Fruit fly (Drosophila melanogaster) whole organism, wandering third instar larva: Measurements from ENCODE around the gene trol.

Experiments used
- Abd-B ChIP-seq: fragments of >200 bp; optimal IDR thresholded peaks from 2 replicates; lab custom pipeline; 2017; ENCODE audit warnings: missing biosample characterization, missing genetic modification characterization
- CG32264 ChIP-seq: fragments of 200-800 bp; sonication (Bioruptor generic); optimal IDR thresholded peaks from 2 replicates; lab custom pipeline; 2016; ENCODE audit warnings: missing biosample characterization, missing genetic modification characterization
- CG9705 ChIP-seq: fragments of 200-800 bp; sonication (Bioruptor generic); optimal IDR thresholded peaks from 2 replicates; lab custom pipeline; 2018; ENCODE audit warnings: missing biosample characterization, mild to moderate bottlenecking, missing genetic modification characterization
- CrebA ChIP-seq: fragments of 200-800 bp; sonication (Bioruptor generic); optimal IDR thresholded peaks from 2 replicates; lab custom pipeline; 2016; ENCODE audit warnings: missing biosample characterization, mild to moderate bottlenecking, missing genetic modification characterization, borderline replicate concordance
- Dfd ChIP-seq: fragments of >200 bp; optimal IDR thresholded peaks from 2 replicates; lab custom pipeline; 2017; ENCODE audit warnings: missing biosample characterization, missing genetic modification characterization
- Dif ChIP-seq: fragments of 200-275, 200-300 bp; sonication (Bioruptor generic); optimal IDR thresholded peaks from 2 replicates; lab custom pipeline; 2018; ENCODE audit warnings: missing biosample characterization, missing genetic modification characterization; ENCODE audit not compliant: partially characterized antibody
- GATAd ChIP-seq: sonication (Bioruptor generic); optimal IDR thresholded peaks from 2 replicates; lab custom pipeline; 2016; ENCODE audit warnings: missing biosample characterization, missing genetic modification characterization
- HLH106 ChIP-seq: fragments of 200-800 bp; optimal IDR thresholded peaks from 3 replicates; lab custom pipeline; 2019; ENCODE audit warnings: missing biosample characterization, mild to moderate bottlenecking, missing genetic modification characterization, moderate library complexity
- Hnf4 ChIP-seq: fragments of 200-800 bp; sonication (Bioruptor generic); optimal IDR thresholded peaks from 2 replicates; lab custom pipeline; 2016; ENCODE audit warnings: missing biosample characterization, mild to moderate bottlenecking, missing genetic modification characterization
- Hr78 ChIP-seq: fragments of >200 bp; optimal IDR thresholded peaks from 2 replicates; lab custom pipeline; 2017; ENCODE audit warnings: missing biosample characterization, missing genetic modification characterization
- Hr83 ChIP-seq: fragments of 200-300 bp; sonication (Bioruptor generic); optimal IDR thresholded peaks from 2 replicates; lab custom pipeline; 2016; ENCODE audit warnings: missing biosample characterization, mild to moderate bottlenecking, missing genetic modification characterization, moderate library complexity; ENCODE audit not compliant: poor library complexity, severe bottlenecking
- Jra ChIP-seq: sonication (Bioruptor generic); optimal IDR thresholded peaks from 2 replicates; lab custom pipeline; 2016; ENCODE audit warnings: missing biosample characterization, missing genetic modification characterization
- Mio ChIP-seq: sonication (Bioruptor generic); optimal IDR thresholded peaks from 2 replicates; lab custom pipeline; 2016; ENCODE audit warnings: missing biosample characterization, missing genetic modification characterization
- Myc ChIP-seq: fragments of >200 bp; optimal IDR thresholded peaks from 2 replicates; lab custom pipeline; 2017
- N ChIP-seq: fragments of >200 bp; optimal IDR thresholded peaks from 2 replicates; lab custom pipeline; 2018; ENCODE audit warnings: missing biosample characterization, missing external identifiers, missing genetic modification characterization
- OdsH ChIP-seq: fragments of 200-800 bp; sonication (Bioruptor generic); optimal IDR thresholded peaks from 2 replicates; lab custom pipeline; 2016; ENCODE audit warnings: missing biosample characterization, mild to moderate bottlenecking, missing genetic modification characterization
- Rel ChIP-seq, 2 experiments: fragments of 200-800 bp; sonication (Bioruptor generic) in 1 of 2; optimal IDR thresholded peaks; 2 replicates in 1 of 2; 3 replicates in 1 of 2; lab custom pipeline; 2016 to 2019; ENCODE audit warnings: mild to moderate bottlenecking in 2 of 2, missing biosample characterization in 2 of 2, missing genetic modification characterization in 2 of 2, moderate library complexity in 1 of 2
- Sp1 ChIP-seq: fragments of 200-800 bp; sonication (Bioruptor generic); optimal IDR thresholded peaks from 3 replicates; lab custom pipeline; 2019; ENCODE audit warnings: missing biosample characterization, mild to moderate bottlenecking, missing genetic modification characterization, moderate library complexity
- Vsx2 ChIP-seq: fragments of 200-300, 225-300 bp; sonication (Bioruptor generic); optimal IDR thresholded peaks from 2 replicates; lab custom pipeline; 2018; ENCODE audit warnings: missing biosample characterization, missing genetic modification characterization; ENCODE audit not compliant: partially characterized antibody
- br ChIP-seq: fragments of 200-800 bp; sonication (Bioruptor generic); optimal IDR thresholded peaks from 2 replicates; lab custom pipeline; 2016; ENCODE audit warnings: missing biosample characterization, missing genetic modification characterization
- brk ChIP-seq: fragments of 200-800 bp; sonication (Bioruptor generic); optimal IDR thresholded peaks from 2 replicates; lab custom pipeline; 2016; ENCODE audit warnings: missing biosample characterization, mild to moderate bottlenecking, missing genetic modification characterization
- dl ChIP-seq, 2 experiments: fragments of 175-275, 200-275 bp in 1 of 2; fragments of 200-275 bp in 1 of 2; sonication (Bioruptor generic); optimal IDR thresholded peaks; lab custom pipeline; 2018; ENCODE audit warnings: mild to moderate bottlenecking in 2 of 2, missing biosample characterization in 2 of 2, missing genetic modification characterization in 2 of 2, moderate library complexity in 2 of 2; ENCODE audit not compliant: partially characterized antibody in 2 of 2, insufficient read depth in 1 of 2
- dmrt93B ChIP-seq: fragments of 200-800 bp; sonication (Bioruptor generic); optimal IDR thresholded peaks from 2 replicates; lab custom pipeline; 2018; ENCODE audit warnings: missing biosample characterization, mild to moderate bottlenecking, missing genetic modification characterization
- dsf ChIP-seq: sonication (Bioruptor generic); optimal IDR thresholded peaks from 2 replicates; lab custom pipeline; 2016; ENCODE audit warnings: missing biosample characterization, missing genetic modification characterization, borderline replicate concordance
- ey ChIP-seq: fragments of 200-800 bp; sonication (Bioruptor generic); optimal IDR thresholded peaks from 2 replicates; lab custom pipeline; 2016; ENCODE audit warnings: missing biosample characterization, missing genetic modification characterization
- foxo ChIP-seq, 2 experiments: fragments of 200-800 bp; sonication (Bioruptor generic); optimal IDR thresholded peaks; 2 replicates in 1 of 2; 3 replicates in 1 of 2; lab custom pipeline; 2016 to 2017; ENCODE audit warnings: missing biosample characterization in 2 of 2, missing genetic modification characterization in 2 of 2
- fru ChIP-seq: fragments of 200-800 bp; sonication (Bioruptor generic); optimal IDR thresholded peaks from 3 replicates; lab custom pipeline; 2016; ENCODE audit warnings: missing biosample characterization, mild to moderate bottlenecking, missing genetic modification characterization
- h ChIP-seq: fragments of 200-800 bp; sonication (Bioruptor generic); optimal IDR thresholded peaks from 3 replicates; lab custom pipeline; 2016; ENCODE audit warnings: missing biosample characterization, mild to moderate bottlenecking, missing genetic modification characterization
- jim ChIP-seq: fragments of 175-275, 200-325 bp; sonication (Bioruptor generic); optimal IDR thresholded peaks from 2 replicates; lab custom pipeline; 2016; ENCODE audit warnings: missing biosample characterization, mild to moderate bottlenecking, missing genetic modification characterization
- lola ChIP-seq: fragments of >200 bp; optimal IDR thresholded peaks from 2 replicates; lab custom pipeline; 2017; ENCODE audit warnings: missing biosample characterization, missing genetic modification characterization
- pan ChIP-seq: fragments of >200 bp; optimal IDR thresholded peaks from 2 replicates; lab custom pipeline; 2017
- psq ChIP-seq: fragments of 200-800 bp; sonication (Bioruptor generic); optimal IDR thresholded peaks from 3 replicates; lab custom pipeline; 2017; ENCODE audit warnings: missing biosample characterization, mild to moderate bottlenecking, missing genetic modification characterization, moderate library complexity
- rgr ChIP-seq: fragments of 200-800 bp; sonication (Bioruptor generic); optimal IDR thresholded peaks from 3 replicates; lab custom pipeline; 2016; ENCODE audit warnings: missing biosample characterization, mild to moderate bottlenecking, missing genetic modification characterization
- sage ChIP-seq: fragments of 200-800 bp; sonication (Bioruptor generic); optimal IDR thresholded peaks from 2 replicates; lab custom pipeline; 2016; ENCODE audit warnings: missing biosample characterization, mild to moderate bottlenecking, missing genetic modification characterization
- sv ChIP-seq: fragments of 200-800 bp; sonication (Bioruptor generic); optimal IDR thresholded peaks from 3 replicates; lab custom pipeline; 2016; ENCODE audit warnings: missing biosample characterization, missing genetic modification characterization
- tai ChIP-seq: sonication (Bioruptor generic); optimal IDR thresholded peaks from 2 replicates; lab custom pipeline; 2016; ENCODE audit warnings: missing biosample characterization, missing genetic modification characterization
- usp ChIP-seq: fragments of >200 bp; optimal IDR thresholded peaks from 2 replicates; lab custom pipeline; 2017; ENCODE audit warnings: missing biosample characterization, missing genetic modification characterization
- woc ChIP-seq: sonication (Bioruptor generic); optimal IDR thresholded peaks from 2 replicates; lab custom pipeline; 2016; ENCODE audit warnings: missing biosample characterization, mild to moderate bottlenecking, missing genetic modification characterization

trol gene

dm6 chrX:2545328-2545758, at the start of gene trol:
TSS of gene trol (minus strand) at chrX:2545427.
- TF ChIP-seq dl (GFP tag; optimal IDR thresholded peaks at IDR 0.05; lab: Kevin White, UChicago; ENCODE audit: insufficient read depth in 1 of 2, partially characterized antibody in 2 of 2) = peak in 1 of 2 experiments; percentile 65
- peak; percentile 8 for TF ChIP-seq br
- peak; percentile 77 for TF ChIP-seq Dif
- TF ChIP-seq Hnf4 (GFP tag; lab: Kevin White, UChicago) = no peak
- peak; percentile 30 for TF ChIP-seq psq
- TF ChIP-seq pan (lab: Kevin White, UChicago) = no peak
- TF ChIP-seq Rel (GFP tag; optimal IDR thresholded peaks at IDR 0.05; lab: Kevin White, UChicago) = no peak
- TF ChIP-seq Rel (tag; optimal IDR thresholded peaks at IDR 0.05; lab: Kevin White, UChicago) = peak; percentile 12
- TF ChIP-seq h = peak; percentile 45
- TF ChIP-seq fru = peak; percentile 2

- TF ChIP-seq Myc = no peak
- TF ChIP-seq Jra (GFP tag; lab: Kevin White, UChicago) = peak; percentile 86
- TF ChIP-seq Hnf4 (GFP tag; lab: Kevin White, UChicago) = peak; percentile 96
- peak; percentile 87 for TF ChIP-seq CG32264
- peak; percentile 97 for TF ChIP-seq ey (GFP tag; lab: Kevin White, UChicago)
- peak; percentile 90 to 99 for TF ChIP-seq foxo (GFP tag; optimal IDR thresholded peaks at IDR 0.05; lab: Kevin White, UChicago)
- TF ChIP-seq GATAd (GFP tag; lab: Kevin White, UChicago) = peak; percentile 33
- TF ChIP-seq lola (GFP tag; lab: Kevin White, UChicago) = no peak
- TF ChIP-seq dsf (GFP tag; lab: Kevin White, UChicago) = peak; percentile 80
- TF ChIP-seq N = no peak
- TF ChIP-seq Hr83 = peak; percentile 76
- no peak for TF ChIP-seq Vsx2 (GFP tag; lab: Kevin White, UChicago)
- TF ChIP-seq dmrt93B (GFP tag; lab: Kevin White, UChicago) = peak; percentile 94
- TF ChIP-seq Rel (GFP tag; optimal IDR thresholded peaks at IDR 0.05; lab: Kevin White, UChicago) = peak; percentile 71
- TF ChIP-seq Rel (tag; optimal IDR thresholded peaks at IDR 0.05; lab: Kevin White, UChicago) = peak; percentile 68
- TF ChIP-seq pan (lab: Kevin White, UChicago) = no peak
- TF ChIP-seq h = peak; percentile 97
- TF ChIP-seq usp (GFP tag; lab: Kevin White, UChicago) = no peak
- TF ChIP-seq fru = peak; percentile 97
- TF ChIP-seq Abd-B = no peak
- peak; percentile 93 for TF ChIP-seq HLH106 (tag; lab: Kevin White, UChicago)
- no peak for TF ChIP-seq Dif
- TF ChIP-seq Mio (GFP tag; lab: Kevin White, UChicago) = peak; percentile 82
- no peak for TF ChIP-seq Dfd
- peak; percentile 94 for TF ChIP-seq OdsH (GFP tag; lab: Kevin White, UChicago)
- no peak for TF ChIP-seq brk
- TF ChIP-seq woc (GFP tag; lab: Kevin White, UChicago) = peak; percentile 81
- peak; percentile 90 for TF ChIP-seq psq
- peak; percentile 92 for TF ChIP-seq Sp1 (GFP tag; lab: Kevin White, UChicago)
- TF ChIP-seq tai (GFP tag; lab: Kevin White, UChicago) = no peak
- TF ChIP-seq dl (GFP tag; optimal IDR thresholded peaks at IDR 0.05; lab: Kevin White, UChicago; ENCODE audit: insufficient read depth in 1 of 2, partially characterized antibody in 2 of 2) = no peak
- no peak for TF ChIP-seq Hr78
- TF ChIP-seq jim (GFP tag; lab: Kevin White, UChicago) = peak; percentile 2
- peak; percentile 76 for TF ChIP-seq sv (GFP tag; lab: Kevin White, UChicago)
- no peak for TF ChIP-seq CrebA (GFP tag; lab: Kevin White, UChicago)
- TF ChIP-seq sage (GFP tag; lab: Kevin White, UChicago) = peak; percentile 92
- TF ChIP-seq rgr (GFP tag; lab: Kevin White, UChicago) = peak; percentile 97
- TF ChIP-seq br = peak; percentile 96
- TF ChIP-seq CG9705 = peak; percentile 62
Measured at dm6 chrX:2593753-2594096, 48.5 kb upstream of the trol start.
